Worm (Caenorhabditis elegans) whole organism, early embryonic: ENCODE measurements around the gene W09C2.10.

Experiments used
- B0310.2 ChIP-seq: sonication (generic microtip); optimal IDR thresholded peaks from 2 replicates; lab custom pipeline; 2016; ENCODE audit warnings: mild to moderate bottlenecking, missing genetic modification characterization, missing compliant biosample characterization
- F13C5.2 ChIP-seq: sonication (generic microtip); optimal IDR thresholded peaks from 2 replicates; lab custom pipeline; 2017; ENCODE audit warnings: mild to moderate bottlenecking, missing genetic modification characterization, inconsistent platforms, missing compliant biosample characterization
- aly-1 ChIP-seq: sonication (generic microtip); optimal IDR thresholded peaks from 2 replicates; lab custom pipeline; 2016; ENCODE audit warnings: missing genetic modification characterization, missing compliant biosample characterization
- ama-1 ChIP-seq: fragments of 150-350 bp; optimal IDR thresholded peaks from 2 replicates; lab custom pipeline; 2014
- ceh-13 ChIP-seq: fragments of 200-800 bp; sonication (Bioruptor generic); optimal IDR thresholded peaks from 2 replicates; lab custom pipeline; 2018; ENCODE audit warnings: mild to moderate bottlenecking, missing genetic modification characterization, missing compliant biosample characterization
- ceh-36 ChIP-seq: sonication (generic microtip); optimal IDR thresholded peaks from 2 replicates; lab custom pipeline; 2016; ENCODE audit warnings: missing genetic modification characterization, inconsistent platforms, missing compliant biosample characterization
- ets-7 ChIP-seq: sonication (generic microtip); optimal IDR thresholded peaks from 2 replicates; lab custom pipeline; 2016; ENCODE audit warnings: missing genotype, missing genetic modification characterization, missing compliant biosample characterization
- flt-1 ChIP-seq: fragments of 200-800 bp; sonication (Bioruptor generic); IDR thresholded peaks from 2 replicates; pipeline ENCODE4 v1.3.6; 2022; ENCODE audit warnings: missing genetic modification characterization, missing compliant biosample characterization
- hmbx-1 ChIP-seq: sonication (generic microtip); optimal IDR thresholded peaks from 2 replicates; lab custom pipeline; 2016; ENCODE audit warnings: mild to moderate bottlenecking, missing genetic modification characterization, missing compliant biosample characterization
- hmg-4 ChIP-seq: fragments of 200-800 bp; sonication (Bioruptor generic); optimal IDR thresholded peaks from 2 replicates; lab custom pipeline; 2018; ENCODE audit warnings: mild to moderate bottlenecking, missing genetic modification characterization, missing compliant biosample characterization
- hnd-1 ChIP-seq: sonication (generic microtip); optimal IDR thresholded peaks from 2 replicates; lab custom pipeline; 2016; ENCODE audit warnings: missing genetic modification characterization, missing compliant biosample characterization
- pes-1 ChIP-seq: fragments of 200-800 bp; sonication (Bioruptor generic); IDR thresholded peaks from 2 replicates; pipeline ENCODE4 v1.3.6; 2022; ENCODE audit warnings: missing genetic modification reagents, missing genetic modification characterization, missing compliant biosample characterization
- scrt-1 ChIP-seq: fragments of 200-800 bp; sonication (Bioruptor generic); IDR thresholded peaks from 2 replicates; pipeline ENCODE4 v1.3.6; 2022; ENCODE audit warnings: missing genetic modification characterization, missing compliant biosample characterization
- sea-1 ChIP-seq: fragments of 200-800 bp; sonication (Bioruptor generic); conservative IDR thresholded peaks from 2 replicates; pipeline ENCODE4 v1.3.6; 2022; ENCODE audit warnings: missing genetic modification characterization, missing compliant biosample characterization
- tbx-11 ChIP-seq: fragments of 200-800 bp; sonication (Bioruptor generic); IDR thresholded peaks from 2 replicates; pipeline ENCODE4 v1.3.6; 2022; ENCODE audit warnings: missing genetic modification characterization, missing compliant biosample characterization
- tbx-37 ChIP-seq: fragments of 200-800 bp; sonication (Bioruptor generic); conservative IDR thresholded peaks from 2 replicates; pipeline ENCODE4 v1.3.6; 2022; ENCODE audit warnings: missing genetic modification reagents, missing genetic modification characterization, missing compliant biosample characterization
- tra-4 ChIP-seq: sonication (generic microtip); optimal IDR thresholded peaks from 2 replicates; lab custom pipeline; 2017; ENCODE audit warnings: missing genetic modification characterization, missing compliant biosample characterization

Gene W09C2.10

DNA sequence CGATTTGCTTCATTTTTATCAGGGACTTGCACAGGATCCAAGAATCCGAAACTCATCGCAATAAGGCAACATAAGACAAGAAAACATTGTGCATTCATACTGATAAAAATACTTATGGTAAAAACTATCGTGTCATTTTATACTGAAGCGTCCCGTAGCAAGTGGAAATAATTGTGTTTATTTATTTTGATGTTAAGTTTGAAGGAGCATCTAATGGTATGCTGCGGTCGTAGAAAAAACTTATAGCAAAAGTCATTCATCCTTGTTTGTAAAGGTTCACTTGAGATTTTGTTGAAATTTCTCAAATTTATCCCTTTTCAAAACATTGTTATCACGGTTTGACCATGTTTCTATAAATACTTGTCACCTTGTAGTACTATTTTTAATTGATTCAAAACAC lies at the start of gene W09C2.10:
TSS of gene W09C2.10 (minus strand) at position 101 of the 400 bp plus-strand sequence.
- TF ChIP-seq F13C5.2 (tag; lab: Kevin White, UChicago) (no peak), tra-4 (tag; lab: Kevin White, UChicago) (no peak), scrt-1 (GFP tag; lab: Robert Waterston, UW) (no peak), aly-1 (tag; lab: Kevin White, UChicago) (no peak), flt-1 (no peak), hmbx-1 (no peak), hmg-4 (no peak), ama-1 (lab: Kevin White, UChicago) (no peak), tbx-37 (GFP tag; lab: Robert Waterston, UW) (no peak), pes-1 (GFP tag; lab: Robert Waterston, UW) (no peak), sea-1 (GFP tag; lab: Robert Waterston, UW) (no peak), B0310.2 (tag; lab: Kevin White, UChicago) (no peak), ceh-13 (no peak), tbx-11 (GFP tag; lab: Robert Waterston, UW) (no peak), hnd-1 (no peak), ets-7 (tag; lab: Kevin White, UChicago) (no peak), ceh-36 (tag; lab: Kevin White, UChicago) (no peak)

DNA sequence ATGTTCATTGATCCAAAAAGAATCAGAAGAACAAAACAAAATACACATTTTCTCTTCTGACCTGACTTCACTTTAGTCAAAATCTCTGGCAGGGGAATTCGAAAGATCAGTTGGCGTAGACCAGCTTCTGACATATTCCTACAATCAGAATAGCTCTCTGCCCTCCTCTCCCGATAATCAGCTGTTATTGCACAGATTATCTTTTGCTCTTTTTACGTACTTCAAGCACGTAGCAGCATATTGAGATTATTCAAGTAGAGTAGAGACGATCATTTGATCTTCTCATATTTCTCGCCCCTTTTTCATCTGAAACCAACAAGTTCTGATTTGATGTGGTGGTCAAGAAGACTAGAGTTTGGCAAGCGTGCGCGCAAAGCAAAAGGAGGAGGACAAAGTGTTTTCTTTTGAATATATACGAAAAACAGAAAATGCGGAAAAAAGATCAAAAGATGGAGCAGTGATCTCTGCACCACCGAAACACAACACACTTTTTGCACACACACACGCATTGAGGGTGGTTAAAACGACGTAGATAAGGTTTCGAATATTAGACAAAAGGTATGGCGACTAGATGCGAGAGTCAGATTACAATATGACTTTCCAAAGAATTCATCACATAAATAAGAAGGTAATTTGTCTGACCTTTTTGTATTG lies 48.9 kb upstream of the W09C2.10 start:
- TF ChIP-seq ama-1 (lab: Kevin White, UChicago) (no peak), scrt-1 (GFP tag; lab: Robert Waterston, UW) (no peak), hmg-4 (no peak), ets-7 (tag; lab: Kevin White, UChicago) (no peak), tbx-37 (GFP tag; lab: Robert Waterston, UW) (no peak), ceh-13 (no peak), aly-1 (tag; lab: Kevin White, UChicago) (no peak), ceh-36 (tag; lab: Kevin White, UChicago) (no peak), sea-1 (GFP tag; lab: Robert Waterston, UW) (no peak), B0310.2 (tag; lab: Kevin White, UChicago) (no peak)

DNA sequence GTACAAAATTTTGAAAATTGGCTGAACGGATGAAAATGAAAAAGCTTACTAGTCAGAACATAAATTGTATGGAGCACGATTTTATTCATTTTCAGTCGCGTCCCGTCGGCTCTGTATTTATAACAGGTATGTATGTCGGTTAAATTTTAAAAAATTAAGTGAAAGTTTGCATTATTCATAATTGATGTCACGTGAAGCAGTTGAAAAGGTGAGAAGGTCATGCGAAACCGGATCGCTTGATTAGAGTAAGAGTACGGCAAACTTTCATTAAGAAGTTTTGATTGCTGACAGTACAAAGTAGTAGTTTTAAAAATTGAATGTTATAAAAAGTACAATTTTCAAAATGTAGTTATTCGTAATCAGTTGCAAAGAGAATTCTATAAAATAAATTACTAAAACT lies 48.3 kb upstream of the W09C2.10 start:
- TF ChIP-seq aly-1 (tag; lab: Kevin White, UChicago) (no peak), F13C5.2 (tag; lab: Kevin White, UChicago) (no peak), ets-7 (tag; lab: Kevin White, UChicago) (no peak), ceh-13 (no peak), pes-1 (GFP tag; lab: Robert Waterston, UW) (no peak), sea-1 (GFP tag; lab: Robert Waterston, UW) (no peak), tra-4 (tag; lab: Kevin White, UChicago) (no peak), hnd-1 (no peak), tbx-37 (GFP tag; lab: Robert Waterston, UW) (no peak), tbx-11 (GFP tag; lab: Robert Waterston, UW) (no peak), ceh-36 (tag; lab: Kevin White, UChicago) (no peak), flt-1 (no peak), B0310.2 (tag; lab: Kevin White, UChicago) (no peak), hmg-4 (no peak), hmbx-1 (no peak), scrt-1 (GFP tag; lab: Robert Waterston, UW) (no peak)

DNA sequence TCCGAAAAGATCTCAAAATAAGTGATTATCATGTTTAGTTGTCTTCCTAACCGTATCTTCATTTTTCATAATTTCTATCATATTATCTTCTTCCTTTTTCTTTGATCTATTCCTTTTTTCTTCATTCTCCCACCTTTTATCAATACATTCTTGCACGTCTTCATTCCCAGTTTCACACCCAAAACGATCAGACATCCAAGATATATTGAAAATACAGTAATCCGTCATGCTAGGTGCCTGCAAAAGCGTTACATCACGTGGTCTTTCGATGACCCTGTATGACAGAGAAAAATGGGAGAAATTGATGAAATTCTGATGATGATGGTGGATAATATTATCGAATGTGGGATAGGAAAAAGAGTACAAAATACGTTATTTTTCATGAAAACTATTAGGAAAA lies 47.6 kb upstream of the W09C2.10 start:
- TF ChIP-seq hmg-4 (no peak), hnd-1 (no peak), aly-1 (tag; lab: Kevin White, UChicago) (no peak), tra-4 (tag; lab: Kevin White, UChicago) (no peak), flt-1 (no peak)

DNA sequence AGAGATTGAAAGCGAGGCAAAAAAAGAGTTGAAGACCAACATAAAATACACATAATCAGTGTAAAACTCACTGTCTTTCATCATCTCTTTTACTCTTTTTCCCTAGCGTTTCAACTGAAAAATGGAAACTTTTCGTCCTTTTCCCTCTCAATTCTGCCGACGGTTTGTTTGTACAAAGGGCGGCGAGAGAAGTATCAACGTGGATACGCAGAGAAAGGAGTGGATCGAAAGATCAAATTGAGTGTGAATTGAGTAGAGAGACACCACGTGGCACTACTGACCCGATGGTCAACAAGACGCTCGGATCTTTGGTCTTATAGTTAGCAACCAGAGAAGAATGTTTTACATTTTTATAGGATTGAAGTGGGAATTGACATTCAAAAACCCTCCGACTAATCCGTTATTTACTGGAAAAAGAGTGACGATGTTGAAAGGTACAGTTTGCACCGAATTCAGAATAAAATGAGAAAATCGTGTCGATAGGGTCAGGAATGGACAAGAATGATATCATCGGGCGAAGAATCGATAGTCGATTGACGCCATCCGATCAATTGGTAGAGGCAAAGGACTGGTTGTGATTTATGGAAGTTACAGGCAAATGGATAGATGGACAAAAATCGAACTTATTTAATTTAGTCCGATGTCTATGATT lies 46.2 kb upstream of the W09C2.10 start:
- TF ChIP-seq flt-1 (no peak), ama-1 (lab: Kevin White, UChicago) (no peak), tra-4 (tag; lab: Kevin White, UChicago) (no peak), aly-1 (tag; lab: Kevin White, UChicago) (no peak), hmbx-1 (no peak), hnd-1 (no peak), F13C5.2 (tag; lab: Kevin White, UChicago) (no peak), tbx-11 (GFP tag; lab: Robert Waterston, UW) (no peak), B0310.2 (tag; lab: Kevin White, UChicago) (no peak), ceh-36 (tag; lab: Kevin White, UChicago) (no peak), ceh-13 (no peak), tbx-37 (GFP tag; lab: Robert Waterston, UW) (no peak)

DNA sequence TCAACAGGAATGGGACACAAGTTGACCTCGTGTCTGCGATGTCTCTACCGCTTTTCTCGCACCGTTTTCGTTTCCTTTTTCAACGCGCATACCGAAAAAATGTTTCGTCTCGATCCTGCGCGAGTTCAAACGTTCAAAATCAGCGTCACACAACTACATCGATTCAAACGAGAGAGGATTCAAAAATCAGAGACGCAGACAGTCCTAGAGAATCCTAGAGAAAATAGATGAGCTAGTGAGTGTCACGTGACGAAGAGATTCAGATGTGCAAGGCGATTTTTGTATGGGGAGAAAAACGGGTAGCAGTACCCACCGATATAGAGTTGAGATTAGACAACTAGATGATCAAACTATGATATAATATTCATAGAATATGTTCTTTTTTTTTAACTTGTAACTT lies 45.1 kb upstream of the W09C2.10 start:
- TF ChIP-seq hnd-1, result no peak
- no peak for TF ChIP-seq scrt-1 (GFP tag; lab: Robert Waterston, UW)
- no peak for TF ChIP-seq F13C5.2 (tag; lab: Kevin White, UChicago)

DNA sequence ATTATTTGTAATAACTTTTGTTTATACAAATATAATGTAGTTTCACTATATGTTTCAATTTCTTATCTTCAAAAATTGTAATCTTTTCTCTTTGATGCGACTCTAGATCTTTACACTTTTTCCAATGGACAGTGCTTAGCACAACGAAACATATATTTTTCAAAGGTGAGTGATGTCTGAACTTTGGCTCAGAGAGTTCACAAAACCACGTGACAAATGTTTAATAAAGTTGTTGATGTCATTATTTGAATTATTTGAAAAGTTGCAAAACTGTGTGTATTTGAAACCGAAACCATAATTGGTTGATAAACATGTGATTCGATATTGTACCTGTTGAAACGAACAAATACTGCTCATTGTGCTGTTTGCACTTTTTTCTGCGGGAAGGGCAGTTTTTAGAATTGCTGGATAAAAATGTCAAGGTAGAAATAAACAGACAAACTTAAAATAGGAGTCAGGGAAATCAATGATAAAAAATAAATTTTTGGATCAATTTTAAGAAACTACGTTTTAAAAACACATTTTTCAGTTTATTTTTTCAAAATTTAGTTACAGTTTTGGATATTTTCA lies 43.3 kb upstream of the W09C2.10 start:
- TF ChIP-seq pes-1 (GFP tag; lab: Robert Waterston, UW) (no peak), sea-1 (GFP tag; lab: Robert Waterston, UW) (no peak), ceh-13 (no peak), B0310.2 (tag; lab: Kevin White, UChicago) (no peak), flt-1 (no peak), hmg-4 (no peak)
